Worm (Caenorhabditis elegans) whole organism, young adult: ENCODE results near the gene W07G1.1.

ENCODE experiments used
- B0261.1 ChIP-seq: sonication (generic microtip); optimal IDR thresholded peaks from 2 replicates; lab custom pipeline; 2016; ENCODE audit warnings: mild to moderate bottlenecking, missing genetic modification characterization, moderate library complexity, missing compliant biosample characterization
- B0336.3 ChIP-seq: fragments of 200-800 bp; sonication (Bioruptor generic); IDR thresholded peaks from 2 replicates; pipeline ENCODE4 v1.3.6; 2022; ENCODE audit warnings: missing genetic modification characterization, missing compliant biosample characterization
- F10E7.11 ChIP-seq: sonication (generic microtip); optimal IDR thresholded peaks from 2 replicates; lab custom pipeline; 2017; ENCODE audit warnings: mild to moderate bottlenecking, missing genetic modification characterization, moderate library complexity, missing compliant biosample characterization
- F22D6.2 ChIP-seq: sonication (generic microtip); optimal IDR thresholded peaks from 2 replicates; lab custom pipeline; 2016; ENCODE audit warnings: mild to moderate bottlenecking, missing genetic modification characterization, missing compliant biosample characterization
- F23B12.7 ChIP-seq: sonication (generic microtip); optimal IDR thresholded peaks from 2 replicates; lab custom pipeline; 2017; ENCODE audit warnings: missing genetic modification characterization, mild to moderate bottlenecking, missing compliant biosample characterization, antibody characterized with exemption, moderate library complexity; ENCODE audit not compliant: insufficient read depth
- F33H1.4 ChIP-seq: fragments of 200-800 bp; sonication (Bioruptor generic); IDR thresholded peaks from 2 replicates; pipeline ENCODE4 v1.3.6; 2022; ENCODE audit warnings: missing genetic modification reagents, missing genetic modification characterization, missing compliant biosample characterization
- F39B2.1 ChIP-seq: fragments of 200-800 bp; sonication (Bioruptor generic); IDR thresholded peaks from 2 replicates; pipeline ENCODE4 v1.3.6; 2022; ENCODE audit warnings: missing genetic modification reagents, missing genetic modification characterization, missing compliant biosample characterization
- Y67H2A.10 ChIP-seq: fragments of 200-800 bp; sonication (Bioruptor generic); conservative IDR thresholded peaks from 2 replicates; pipeline ENCODE4 v1.3.6; 2022; ENCODE audit warnings: missing genetic modification reagents, missing genetic modification characterization, missing compliant biosample characterization
- akir-1 ChIP-seq: fragments of 200-800 bp; sonication (Bioruptor generic); optimal IDR thresholded peaks from 2 replicates; lab custom pipeline; 2018; ENCODE audit warnings: mild to moderate bottlenecking, missing genetic modification characterization, moderate library complexity, missing compliant biosample characterization
- ama-1 ChIP-seq, 3 experiments: fragments of 150-350 bp in 1 of 3; sonication (generic microtip) in 2 of 3; optimal IDR thresholded peaks; 2 replicates each; lab custom pipeline; 2014 to 2018; ENCODE audit warnings: missing biosample characterization in 2 of 3, missing genetic modification characterization in 2 of 3, missing genetic modification reagents in 2 of 3
- aptf-2 ChIP-seq: fragments of 200-800 bp; sonication (Bioruptor generic); conservative IDR thresholded peaks from 2 replicates; pipeline ENCODE4 v1.3.6; 2022; ENCODE audit warnings: missing genetic modification reagents, missing genetic modification characterization, missing compliant biosample characterization
- aptf-3 ChIP-seq: fragments of 200-800 bp; sonication (Bioruptor generic); IDR thresholded peaks from 2 replicates; pipeline ENCODE4 v1.3.6; 2022; ENCODE audit warnings: missing genetic modification characterization, missing compliant biosample characterization
- attf-3 ChIP-seq: fragments of 200-800 bp; sonication (Bioruptor generic); conservative IDR thresholded peaks from 2 replicates; pipeline ENCODE4 v1.3.6; 2022; ENCODE audit warnings: missing genetic modification reagents, missing genetic modification characterization, missing compliant biosample characterization
- attf-5 ChIP-seq: fragments of 200-800 bp; sonication (Bioruptor generic); optimal IDR thresholded peaks from 2 replicates; lab custom pipeline; 2018; ENCODE audit warnings: mild to moderate bottlenecking, missing genetic modification characterization, missing compliant biosample characterization
- ccch-3 ChIP-seq: fragments of 200-800 bp; sonication (Bioruptor generic); optimal IDR thresholded peaks from 2 replicates; lab custom pipeline; 2018; ENCODE audit warnings: mild to moderate bottlenecking, missing genetic modification characterization, missing compliant biosample characterization
- cebp-1 ChIP-seq, 2 experiments: fragments of 200-800 bp in 1 of 2; sonication (Bioruptor generic) in 1 of 2; sonication (generic microtip) in 1 of 2; IDR thresholded peaks in 1 of 2; optimal IDR thresholded peaks in 1 of 2; 2 replicates each; pipeline versions ENCODE4 v1.3.6 to Lab custom; 2017 to 2022; ENCODE audit warnings: missing compliant biosample characterization in 2 of 2, missing genetic modification characterization in 2 of 2, mild to moderate bottlenecking in 1 of 2, missing genetic modification reagents in 1 of 2, moderate library complexity in 1 of 2
- chd-7 ChIP-seq: sonication (generic microtip); optimal IDR thresholded peaks from 2 replicates; lab custom pipeline; 2016; ENCODE audit warnings: mild to moderate bottlenecking, missing genetic modification characterization, moderate library complexity, missing compliant biosample characterization
- dox-1 ChIP-seq: fragments of 200-800 bp; sonication (Bioruptor generic); IDR thresholded peaks from 2 replicates; pipeline ENCODE4 v1.3.6; 2022; ENCODE audit warnings: missing genetic modification reagents, missing genetic modification characterization, missing compliant biosample characterization
- hlh-12 ChIP-seq: sonication (generic microtip); optimal IDR thresholded peaks from 2 replicates; lab custom pipeline; 2016; ENCODE audit warnings: missing genetic modification characterization, missing compliant biosample characterization
- hmg-1.2 ChIP-seq: fragments of 200-800 bp; sonication (Bioruptor generic); IDR thresholded peaks from 2 replicates; pipeline ENCODE4 v1.3.6; 2022; ENCODE audit warnings: missing genetic modification reagents, missing genetic modification characterization, missing compliant biosample characterization
- hsf-1 ChIP-seq: fragments of 200-800 bp; sonication (Bioruptor generic); IDR thresholded peaks from 2 replicates; pipeline ENCODE4 v1.3.6; 2022; ENCODE audit warnings: missing genetic modification reagents, missing genetic modification characterization, missing compliant biosample characterization
- lag-1 ChIP-seq: fragments of 200-800 bp; sonication (Bioruptor generic); IDR thresholded peaks from 2 replicates; pipeline ENCODE4 v1.3.6; 2022; ENCODE audit warnings: missing genetic modification reagents, missing genetic modification characterization, missing compliant biosample characterization
- let-526 ChIP-seq: fragments of 200-800 bp; sonication (Bioruptor generic); IDR thresholded peaks from 2 replicates; pipeline ENCODE4 v1.3.6; 2022; ENCODE audit warnings: missing genetic modification reagents, missing genetic modification characterization, missing compliant biosample characterization
- let-607 ChIP-seq, 2 experiments: fragments of 200-800 bp in 1 of 2; sonication (Bioruptor generic) in 1 of 2; sonication (generic microtip) in 1 of 2; optimal IDR thresholded peaks; 2 replicates each; lab custom pipeline; 2016 to 2018; ENCODE audit warnings: mild to moderate bottlenecking in 2 of 2, missing compliant biosample characterization in 2 of 2, missing genetic modification characterization in 2 of 2, moderate library complexity in 2 of 2, missing genotype in 1 of 2
- lin-54 ChIP-seq: fragments of 200-800 bp; sonication (Bioruptor generic); optimal IDR thresholded peaks from 2 replicates; lab custom pipeline; 2018; ENCODE audit warnings: mild to moderate bottlenecking, missing genetic modification characterization, missing compliant biosample characterization
- lir-1 ChIP-seq: fragments of 200-800 bp; sonication (Bioruptor generic); conservative IDR thresholded peaks from 2 replicates; pipeline ENCODE4 v1.3.6; 2022; ENCODE audit warnings: missing genetic modification reagents, missing genetic modification characterization, missing compliant biosample characterization
- lsl-1 ChIP-seq: fragments of 200-800 bp; sonication (Bioruptor generic); optimal IDR thresholded peaks from 2 replicates; lab custom pipeline; 2018; ENCODE audit warnings: mild to moderate bottlenecking, missing genetic modification characterization, moderate library complexity, missing compliant biosample characterization
- madf-3 ChIP-seq: fragments of 200-800 bp; sonication (Bioruptor generic); IDR thresholded peaks from 2 replicates; pipeline ENCODE4 v1.3.6; 2022; ENCODE audit warnings: missing genetic modification reagents, missing genetic modification characterization, missing compliant biosample characterization
- mcd-1 ChIP-seq: fragments of 200-800 bp; sonication (Bioruptor generic); IDR thresholded peaks from 2 replicates; pipeline ENCODE4 v1.3.6; 2022; ENCODE audit warnings: missing genetic modification reagents, missing genetic modification characterization, missing compliant biosample characterization
- mxl-1 ChIP-seq: sonication (generic microtip); optimal IDR thresholded peaks from 2 replicates; lab custom pipeline; 2016; ENCODE audit warnings: missing genetic modification characterization, missing compliant biosample characterization
- nfya-2 ChIP-seq: fragments of 200-800 bp; sonication (Bioruptor generic); IDR thresholded peaks from 2 replicates; pipeline ENCODE4 v1.3.6; 2022; ENCODE audit warnings: missing genetic modification reagents, missing genetic modification characterization, missing compliant biosample characterization
- nfyb-1 ChIP-seq: fragments of 200-800 bp; sonication (Bioruptor generic); IDR thresholded peaks from 2 replicates; pipeline ENCODE4 v1.3.6; 2022; ENCODE audit warnings: missing genetic modification reagents, missing genetic modification characterization, missing compliant biosample characterization
- nhr-90 ChIP-seq: sonication (generic microtip); optimal IDR thresholded peaks from 2 replicates; lab custom pipeline; 2016; ENCODE audit warnings: missing genotype, mild to moderate bottlenecking, missing genetic modification characterization, missing compliant biosample characterization
- pha-4 ChIP-seq: fragments of 150-350 bp; sonication (generic microtip); optimal IDR thresholded peaks from 2 replicates; lab custom pipeline; 2014; ENCODE audit warnings: missing biosample characterization, missing genetic modification reagents, missing genetic modification characterization
- rpc-1 ChIP-seq, 2 experiments: fragments of 150-350 bp in 1 of 2; sonication (generic microtip) in 1 of 2; optimal IDR thresholded peaks; 2 replicates each; lab custom pipeline; 2014 to 2018; ENCODE audit warnings: missing biosample characterization in 1 of 2, missing genetic modification characterization in 1 of 2, missing genetic modification reagents in 1 of 2, missing genotype in 1 of 2
- sdz-38 ChIP-seq: sonication (generic microtip); optimal IDR thresholded peaks from 2 replicates; lab custom pipeline; 2016; ENCODE audit warnings: missing genotype, missing genetic modification characterization, missing compliant biosample characterization
- snpc-1.3 ChIP-seq: sonication (generic microtip); optimal IDR thresholded peaks from 2 replicates; lab custom pipeline; 2017; ENCODE audit warnings: missing genetic modification characterization, mild to moderate bottlenecking, missing compliant biosample characterization, antibody characterized with exemption, moderate library complexity, missing genotype, missing genetic modification reagents; ENCODE audit not compliant: insufficient read depth
- tlf-1 ChIP-seq: fragments of 200-800 bp; sonication (Bioruptor generic); optimal IDR thresholded peaks from 2 replicates; lab custom pipeline; 2018; ENCODE audit warnings: mild to moderate bottlenecking, missing genetic modification characterization, missing compliant biosample characterization
- unc-130 ChIP-seq: sonication (generic microtip); optimal IDR thresholded peaks from 2 replicates; lab custom pipeline; 2016; ENCODE audit warnings: missing genetic modification reagents, missing genetic modification characterization, missing compliant biosample characterization
- zfh-2 ChIP-seq: fragments of 200-800 bp; sonication (Bioruptor generic); conservative IDR thresholded peaks from 2 replicates; pipeline ENCODE4 v1.3.6; 2022; ENCODE audit warnings: missing genetic modification reagents, missing genetic modification characterization, missing compliant biosample characterization
- ztf-22 ChIP-seq: fragments of 200-800 bp; sonication (Bioruptor generic); optimal IDR thresholded peaks from 2 replicates; lab custom pipeline; 2018; ENCODE audit warnings: mild to moderate bottlenecking, missing genetic modification characterization, moderate library complexity, missing compliant biosample characterization

The W07G1.1 gene

DNA sequence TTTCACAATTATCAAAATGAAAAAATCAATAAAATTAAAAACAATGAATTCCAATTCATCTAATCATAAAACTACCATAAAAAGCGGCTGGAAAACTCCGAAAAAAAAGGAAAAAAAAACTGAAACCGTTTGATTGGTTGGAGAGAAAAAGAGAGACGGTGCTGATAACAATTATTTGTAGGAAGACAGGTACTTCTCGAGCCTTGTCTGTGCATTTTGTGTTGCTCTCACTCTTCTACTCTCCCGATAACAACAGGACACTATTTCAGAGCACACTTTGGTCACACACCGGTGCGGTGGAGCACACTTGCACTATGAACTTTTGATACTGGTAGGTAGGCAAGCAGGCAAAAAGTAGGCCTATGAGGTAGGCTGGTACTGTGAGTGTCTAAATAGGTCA lies 17.1 kb upstream of the W07G1.1 start (continued):
- TF ChIP-seq F39B2.1 (GFP tag; lab: Robert Waterston, UW) (no peak), dox-1 (GFP tag; lab: Robert Waterston, UW) (peak; percentile 62; the same call in 1 of the 2 replicates), pha-4 (tag; lab: Kevin White, UChicago) (no peak), akir-1 (GFP tag; lab: Kevin White, UChicago) (no peak), madf-3 (no peak), hsf-1 (GFP tag; lab: Robert Waterston, UW) (no peak), hmg-1.2 (GFP tag; lab: Robert Waterston, UW) (no peak), F10E7.11 (tag; lab: Kevin White, UChicago) (no peak), mxl-1 (no peak), ccch-3 (no peak), let-526 (no peak), Y67H2A.10 (GFP tag; lab: Robert Waterston, UW) (no peak), attf-5 (GFP tag; lab: Kevin White, UChicago) (peak; percentile 35), nfyb-1 (GFP tag; lab: Robert Waterston, UW) (peak; percentile 81), F33H1.4 (GFP tag; lab: Robert Waterston, UW) (no peak), lin-54 (GFP tag; lab: Kevin White, UChicago) (no peak), aptf-3 (GFP tag; lab: Robert Waterston, UW) (no peak), ztf-22 (GFP tag; lab: Kevin White, UChicago) (peak; percentile 40), B0261.1 (tag; lab: Kevin White, UChicago) (no peak), zfh-2 (GFP tag; lab: Robert Waterston, UW) (no peak), lag-1 (GFP tag; lab: Robert Waterston, UW) (no peak), rpc-1 (optimal IDR thresholded peaks at IDR 0.05; lab: Kevin White, UChicago) (no peak), rpc-1 (tag; optimal IDR thresholded peaks at IDR 0.05; lab: Kevin White, UChicago) (no peak), hlh-12 (tag; lab: Kevin White, UChicago) (no peak), chd-7 (peak; percentile 3), lir-1 (GFP tag; lab: Robert Waterston, UW) (no peak), ama-1 (optimal IDR thresholded peaks at IDR 0.05; lab: Kevin White, UChicago) (no peak), ama-1 (GFP tag; optimal IDR thresholded peaks at IDR 0.05; lab: Kevin White, UChicago) (no peak), let-607 (tag; optimal IDR thresholded peaks at IDR 0.05; lab: Kevin White, UChicago) (no peak), F23B12.7 (tag; lab: Kevin White, UChicago) (no peak), nfya-2 (no peak), aptf-2 (GFP tag; lab: Robert Waterston, UW) (no peak), tlf-1 (GFP tag; lab: Kevin White, UChicago) (no peak), nhr-90 (tag; lab: Kevin White, UChicago) (peak; percentile 7), mcd-1 (GFP tag; lab: Robert Waterston, UW) (peak; percentile 62), lsl-1 (GFP tag; lab: Kevin White, UChicago) (no peak), F22D6.2 (no peak), attf-3 (GFP tag; lab: Robert Waterston, UW) (no peak), sdz-38 (no peak), snpc-1.3 (no peak), B0336.3 (0 out of 2 replicates have a peak, but pooled peaks have one; percentile 27), cebp-1 (GFP tag; IDR thresholded peaks at IDR 0.05; lab: Robert Waterston, UW) (peak; percentile 40; the same call in 1 of the 2 replicates), cebp-1 (tag; optimal IDR thresholded peaks at IDR 0.05; lab: Kevin White, UChicago) (peak; percentile 48), unc-130 (GFP tag; lab: Kevin White, UChicago) (no peak)
